Worm (Caenorhabditis elegans): Measurements from ENCODE around the gene Y27F2A.11.
A peak's percentile ranks its signal among the peaks of the same experiment; 100 is the strongest.

Y27F2A.11 gene

DNA sequence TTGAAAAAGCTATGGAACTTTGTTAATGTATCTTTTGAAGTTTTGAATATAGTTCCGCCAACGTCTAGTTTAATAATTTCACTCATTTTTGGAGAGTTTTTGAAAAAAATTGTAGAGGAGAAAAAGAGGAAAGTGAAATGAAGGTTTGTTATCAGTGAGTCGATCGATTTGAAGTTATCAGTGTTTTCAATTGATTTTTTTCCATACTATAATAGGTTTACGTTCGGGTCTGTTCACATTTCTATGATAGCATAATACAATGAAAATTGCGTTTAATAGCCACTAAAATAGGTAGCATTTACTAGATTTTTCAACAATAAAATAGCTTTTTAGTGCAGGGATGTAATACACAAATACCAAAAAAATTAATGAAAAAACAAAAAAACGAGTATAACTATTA, 36.1 kb downstream of the Y27F2A.11 start, which contains the start of gene ZC239.16:
ZC239.16 (minus strand) TSS at position 120 of the 400 bp plus-strand sequence.
- peak; percentile 44 for TF ChIP-seq elt-2 (tag; optimal IDR thresholded peaks at IDR 0.05)
- no peak for TF ChIP-seq ceh-90 (tag; optimal IDR thresholded peaks at IDR 0.05)

DNA sequence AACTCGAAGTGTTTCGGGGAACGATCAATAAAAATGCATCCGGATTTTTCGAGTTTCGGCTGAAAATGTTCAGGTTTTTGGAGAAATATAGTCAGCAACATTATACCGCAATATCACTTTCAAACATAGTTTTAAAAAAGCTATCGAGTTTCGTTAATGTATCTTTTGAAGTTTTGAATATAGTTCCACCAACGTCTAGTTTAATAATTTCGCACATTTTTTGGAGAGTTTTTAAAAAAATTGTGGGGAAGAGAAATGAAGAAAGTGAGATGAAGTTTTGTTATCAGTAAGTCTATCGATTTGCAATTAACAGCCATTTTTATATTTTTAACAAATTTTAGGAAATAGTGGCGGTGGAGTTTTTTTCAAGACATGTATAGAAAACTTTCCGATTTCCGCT, 36.6 kb downstream of the Y27F2A.11 start, which contains the start of gene ZC239.17:
ZC239.17 (minus strand) TSS at position 101 of the 400 bp plus-strand sequence.
- no peak for TF ChIP-seq swsn-7 (tag; optimal IDR thresholded peaks at IDR 0.05)
- no peak for TF ChIP-seq ces-1 (GFP tag; optimal IDR thresholded peaks at IDR 0.05)
- no peak for TF ChIP-seq nhr-90 (tag; optimal IDR thresholded peaks at IDR 0.05; ENCODE audit: poor library complexity)
- TF ChIP-seq mep-1 (tag; optimal IDR thresholded peaks at IDR 0.05), result no peak
- no peak for TF ChIP-seq lin-39 (tag; optimal IDR thresholded peaks at IDR 0.05)
- no peak for TF ChIP-seq mdl-1 (tag; optimal IDR thresholded peaks at IDR 0.05)
- TF ChIP-seq nhr-237 (tag; optimal IDR thresholded peaks at IDR 0.05), result no peak
- no peak for TF ChIP-seq unc-62 (GFP tag; optimal IDR thresholded peaks at IDR 0.05)
- no peak for TF ChIP-seq vab-15 (tag; optimal IDR thresholded peaks at IDR 0.05)
- TF ChIP-seq efl-1 (optimal IDR thresholded peaks at IDR 0.05), result no peak
- no peak for TF ChIP-seq efl-1 (GFP tag; optimal IDR thresholded peaks at IDR 0.05 in 1 of 2)
- TF ChIP-seq lin-35 (GFP tag; optimal IDR thresholded peaks at IDR 0.05), result no peak
- no peak for TF ChIP-seq hlh-4 (tag; optimal IDR thresholded peaks at IDR 0.05)
- TF ChIP-seq nhr-28 (tag; optimal IDR thresholded peaks at IDR 0.05), result no peak
- no peak for TF ChIP-seq C04F5.9 (tag; optimal IDR thresholded peaks at IDR 0.05)
- TF ChIP-seq nhr-11 (tag; optimal IDR thresholded peaks at IDR 0.05), result no peak

DNA sequence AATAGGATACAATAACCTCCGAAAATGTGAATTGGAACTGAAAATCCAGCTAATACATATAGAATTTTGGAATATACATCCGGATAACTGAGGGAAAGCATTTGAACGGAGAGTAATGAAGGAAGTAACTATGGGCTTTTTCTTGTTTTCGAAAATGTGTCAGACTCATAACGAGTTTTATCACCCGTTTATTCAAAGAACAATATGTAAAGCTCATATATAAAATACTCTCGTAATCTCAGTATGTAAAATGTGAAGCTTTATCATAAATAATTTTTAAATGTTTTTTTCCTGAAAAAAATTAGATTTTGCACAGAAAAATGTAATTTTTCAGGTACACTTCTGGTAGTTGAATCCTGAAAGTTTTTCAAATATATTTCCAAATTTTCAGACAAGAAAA, 41.3 kb downstream of the Y27F2A.11 start, which contains the start of gene srh-297:
srh-297 (minus strand) TSS at position 101 of the 400 bp plus-strand sequence.
- TF ChIP-seq snpc-4 (tag; optimal IDR thresholded peaks at IDR 0.05), result no peak
- TF ChIP-seq nhr-76 (tag; optimal IDR thresholded peaks at IDR 0.05), result no peak
- TF ChIP-seq lin-15B (tag; optimal IDR thresholded peaks at IDR 0.05), result no peak
- TF ChIP-seq unc-98 (GFP tag; IDR thresholded peaks at IDR 0.05), result no peak
- TF ChIP-seq C16A3.4 (tag; optimal IDR thresholded peaks at IDR 0.05), result no peak
- TF ChIP-seq efl-1 (optimal IDR thresholded peaks at IDR 0.05), result no peak
- TF ChIP-seq efl-1 (GFP tag; optimal IDR thresholded peaks at IDR 0.05 in 1 of 2), result no peak
- TF ChIP-seq ces-1 (GFP tag; optimal IDR thresholded peaks at IDR 0.05), result no peak
- no peak for TF ChIP-seq fkh-4 (tag; optimal IDR thresholded peaks at IDR 0.05; ENCODE audit: borderline replicate concordance)
- no peak for TF ChIP-seq sptf-1 (tag; optimal IDR thresholded peaks at IDR 0.05)
- no peak for TF ChIP-seq ztf-4 (tag; optimal IDR thresholded peaks at IDR 0.05)
- TF ChIP-seq aha-1 (tag; optimal IDR thresholded peaks at IDR 0.05), result no peak
- TF ChIP-seq ceh-8 (GFP tag; optimal IDR thresholded peaks at IDR 0.05), result no peak
- no peak for TF ChIP-seq nhr-237 (tag; optimal IDR thresholded peaks at IDR 0.05)
- TF ChIP-seq pag-3 (tag; optimal IDR thresholded peaks at IDR 0.05; ENCODE audit: borderline replicate concordance, insufficient read depth), result no peak

DNA sequence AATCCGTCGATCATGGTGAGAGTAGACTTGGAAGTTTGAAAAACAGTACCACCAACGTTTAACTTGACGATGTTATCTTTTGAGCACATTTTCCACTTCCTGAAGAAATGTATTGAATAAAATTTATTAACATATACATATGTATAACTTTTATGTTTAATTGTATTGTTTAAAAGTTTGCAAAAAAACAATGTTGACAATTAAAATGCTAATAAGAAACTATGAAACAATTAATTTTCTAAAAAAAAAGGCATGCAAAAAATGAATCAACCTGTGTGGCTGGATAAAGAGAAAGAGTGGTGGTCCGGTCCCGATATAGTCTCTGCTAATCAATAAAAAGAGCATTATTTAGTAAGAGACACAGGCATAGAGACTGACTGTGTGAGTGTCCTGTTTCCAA, 45.6 kb downstream of the Y27F2A.11 start, which contains the start of gene C17F4.8:
C17F4.8 (minus strand) TSS at position 101 of the 400 bp plus-strand sequence.
- TF ChIP-seq ceh-63 (GFP tag; optimal IDR thresholded peaks at IDR 0.05), result no peak
- no peak for TF ChIP-seq nhr-76 (tag; optimal IDR thresholded peaks at IDR 0.05)
- no peak for TF ChIP-seq ztf-4 (tag; optimal IDR thresholded peaks at IDR 0.05)
- no peak for TF ChIP-seq nhr-47 (tag; optimal IDR thresholded peaks at IDR 0.05)

DNA sequence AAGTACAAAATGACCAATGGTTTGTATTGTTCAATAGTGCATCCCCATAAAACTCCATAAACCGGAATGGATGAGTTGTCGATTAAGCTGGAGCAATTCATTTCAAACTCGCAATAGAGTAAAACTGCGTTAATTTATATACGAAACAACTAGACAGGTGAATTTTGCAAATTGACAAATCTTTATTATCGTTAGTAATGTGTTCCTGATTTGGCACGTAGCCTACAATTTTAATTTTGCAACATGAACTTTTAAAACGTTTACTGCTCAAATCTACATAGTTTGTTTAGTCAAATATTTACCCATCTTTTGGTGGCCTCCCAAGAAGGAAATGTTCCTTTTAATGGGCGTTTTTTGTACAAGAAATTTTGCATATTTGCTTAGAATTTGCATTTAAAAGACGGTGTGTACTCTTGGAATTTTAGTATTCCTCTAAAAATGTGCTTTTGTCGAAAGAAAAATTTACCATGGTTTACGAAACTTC, 47.9 kb downstream of the Y27F2A.11 start, which contains the start of the genes srz-67 and C17F4.11:
srz-67 (minus strand) TSS at position 101 of the 484 bp plus-strand sequence.
C17F4.11 (plus strand) TSS at position 434 of the 484 bp plus-strand sequence.
- TF ChIP-seq ztf-11 (tag; optimal IDR thresholded peaks at IDR 0.05) (no peak), ceh-82 (tag; optimal IDR thresholded peaks at IDR 0.05) (no peak), sup-37 (GFP tag; optimal IDR thresholded peaks at IDR 0.05) (no peak), efl-1 (optimal IDR thresholded peaks at IDR 0.05) (no peak), efl-1 (GFP tag; optimal IDR thresholded peaks at IDR 0.05 in 1 of 2) (peak in 1 of 2 experiments; percentile 65), fos-1 (tag; optimal IDR thresholded peaks at IDR 0.05) (no peak), aha-1 (tag; optimal IDR thresholded peaks at IDR 0.05) (no peak)

Data from whole organism, L1 larva.